Fruit fly (Drosophila melanogaster) whole organism, embryonic: Measurements from ENCODE around the gene CG12078.

Experiments
- ATbp ChIP-seq: fragments of 200-800 bp; sonication (Bioruptor generic); optimal IDR thresholded peaks from 2 replicates; lab custom pipeline; 2017; ENCODE audit warnings: missing biosample characterization, mild to moderate bottlenecking, missing genetic modification characterization, missing genetic modification reagents
- Aef1 ChIP-seq: fragments of 200-800 bp; sonication (Bioruptor generic); IDR thresholded peaks from 3 replicates; pipeline ENCODE4 v1.3.6; 2022; ENCODE audit warnings: missing biosample characterization, missing genetic modification characterization
- Antp ChIP-seq: fragments of 200-800 bp; sonication (Bioruptor generic); optimal IDR thresholded peaks from 3 replicates; lab custom pipeline; 2016; ENCODE audit warnings: missing biosample characterization, missing genetic modification characterization
- Bdp1 ChIP-seq: fragments of 200-800 bp; sonication (Bioruptor generic); optimal IDR thresholded peaks from 3 replicates; lab custom pipeline; 2016; ENCODE audit warnings: missing biosample characterization, missing genetic modification characterization
- Bgb ChIP-seq: fragments of 200-800 bp; sonication (Bioruptor generic); IDR thresholded peaks from 2 replicates; pipeline ENCODE4 v1.3.6; 2022; ENCODE audit warnings: missing biosample characterization, missing genetic modification characterization; ENCODE audit not compliant: partially characterized antibody
- CG10267 ChIP-seq: fragments of 200-800 bp; sonication (Bioruptor generic); optimal IDR thresholded peaks from 2 replicates; lab custom pipeline; 2018; ENCODE audit warnings: missing biosample characterization, mild to moderate bottlenecking, missing genetic modification characterization, moderate library complexity
- CG11504 ChIP-seq: fragments of 200-800 bp; sonication (Bioruptor generic); optimal IDR thresholded peaks from 3 replicates; lab custom pipeline; 2019; ENCODE audit warnings: missing biosample characterization, mild to moderate bottlenecking, missing genetic modification characterization, moderate library complexity
- CG12236 ChIP-seq: fragments of 200-800 bp; sonication (Bioruptor generic); optimal IDR thresholded peaks from 2 replicates; lab custom pipeline; 2016; ENCODE audit warnings: missing biosample characterization, missing genetic modification characterization
- CG13123 ChIP-seq: fragments of 200-800 bp; sonication (Bioruptor generic); optimal IDR thresholded peaks from 2 replicates; lab custom pipeline; 2016; ENCODE audit warnings: missing biosample characterization, missing genetic modification characterization
- CG13894 ChIP-seq: fragments of 200-800 bp; sonication (Bioruptor generic); optimal IDR thresholded peaks from 3 replicates; lab custom pipeline; 2018; ENCODE audit warnings: missing biosample characterization, mild to moderate bottlenecking, missing genetic modification characterization, moderate library complexity
- CG18476 ChIP-seq: fragments of 200-800 bp; sonication (Bioruptor generic); optimal IDR thresholded peaks from 2 replicates; lab custom pipeline; 2016; ENCODE audit warnings: missing biosample characterization, mild to moderate bottlenecking, missing genetic modification characterization
- CG2199 ChIP-seq: fragments of 200-800 bp; sonication (Bioruptor generic); IDR thresholded peaks from 3 replicates; pipeline ENCODE4 v1.3.6; 2022; ENCODE audit warnings: missing biosample characterization, missing genetic modification characterization
- CG33557 ChIP-seq: fragments of 200-800 bp; sonication (Bioruptor generic); optimal IDR thresholded peaks from 2 replicates; lab custom pipeline; 2019; ENCODE audit warnings: missing biosample characterization, mild to moderate bottlenecking, missing genetic modification characterization, moderate library complexity
- CG34376 ChIP-seq: fragments of 200-800 bp; sonication (Bioruptor generic); optimal IDR thresholded peaks from 2 replicates; lab custom pipeline; 2018; ENCODE audit warnings: missing biosample characterization, mild to moderate bottlenecking, missing genetic modification characterization
- CG3995 ChIP-seq: fragments of 200-800 bp; sonication (Bioruptor generic); optimal IDR thresholded peaks from 3 replicates; lab custom pipeline; 2016; ENCODE audit warnings: missing biosample characterization, missing genetic modification characterization
- CG4282 ChIP-seq: fragments of 200-800 bp; sonication (Bioruptor generic); optimal IDR thresholded peaks from 2 replicates; lab custom pipeline; 2016; ENCODE audit warnings: missing biosample characterization, missing genetic modification characterization
- CG4360 ChIP-seq: fragments of 200-800 bp; sonication (Bioruptor generic); IDR thresholded peaks from 2 replicates; pipeline ENCODE4 v1.3.6; 2022; ENCODE audit warnings: missing biosample characterization, missing genetic modification characterization
- CG4854 ChIP-seq: fragments of 200-800 bp; sonication (Bioruptor generic); optimal IDR thresholded peaks from 2 replicates; lab custom pipeline; 2016; ENCODE audit warnings: missing biosample characterization, missing genetic modification characterization, inconsistent platforms
- CG7372 ChIP-seq: fragments of 200-800 bp; sonication (Bioruptor generic); IDR thresholded peaks from 2 replicates; pipeline ENCODE4 v1.3.6; 2022; ENCODE audit warnings: missing biosample characterization, missing genetic modification characterization
- CG7556 ChIP-seq: fragments of 200-800 bp; sonication (Bioruptor generic); optimal IDR thresholded peaks from 2 replicates; lab custom pipeline; 2017; ENCODE audit warnings: missing biosample characterization, mild to moderate bottlenecking, missing genetic modification characterization
- CG8290 ChIP-seq, 3 experiments: fragments of 200-800 bp; sonication (Bioruptor generic); optimal IDR thresholded peaks; 2 replicates each; lab custom pipeline; 2016 to 2019; ENCODE audit warnings: missing biosample characterization in 3 of 3, missing genetic modification characterization in 3 of 3, mild to moderate bottlenecking in 2 of 3, moderate library complexity in 1 of 3
- CG9215 ChIP-seq: fragments of 200-800 bp; sonication (Bioruptor generic); IDR thresholded peaks from 2 replicates; pipeline ENCODE4 v1.3.6; 2022; ENCODE audit warnings: missing biosample characterization, missing genetic modification characterization
- CG9876 ChIP-seq: fragments of 200-800 bp; sonication (Bioruptor generic); optimal IDR thresholded peaks from 2 replicates; lab custom pipeline; 2016; ENCODE audit warnings: missing biosample characterization, missing genetic modification characterization
- CrebB ChIP-seq: fragments of 200-800 bp; sonication (Bioruptor generic); optimal IDR thresholded peaks from 3 replicates; lab custom pipeline; 2018; ENCODE audit warnings: missing biosample characterization, mild to moderate bottlenecking, missing genetic modification characterization
- Doc3 ChIP-seq: fragments of 200-800 bp; sonication (Bioruptor generic); IDR thresholded peaks from 3 replicates; pipeline ENCODE4 v1.3.6; 2022; ENCODE audit warnings: missing biosample characterization, missing genetic modification characterization; ENCODE audit not compliant: partially characterized antibody
- ERR ChIP-seq: fragments of 200-800 bp; sonication (Bioruptor generic); optimal IDR thresholded peaks from 2 replicates; lab custom pipeline; 2016; ENCODE audit warnings: missing biosample characterization, missing genetic modification characterization
- Ets97D ChIP-seq: fragments of 200-800 bp; sonication (Bioruptor generic); optimal IDR thresholded peaks from 3 replicates; lab custom pipeline; 2016; ENCODE audit warnings: missing biosample characterization, missing genetic modification characterization
- MBD-R2 ChIP-seq: fragments of 200-800 bp; sonication (Bioruptor generic); IDR thresholded peaks from 2 replicates; pipeline ENCODE4 v1.3.6; 2022; ENCODE audit warnings: missing biosample characterization, missing genetic modification characterization
- Max ChIP-seq: fragments of 200-800 bp; sonication (Bioruptor generic); optimal IDR thresholded peaks from 2 replicates; lab custom pipeline; 2016; ENCODE audit warnings: missing biosample characterization, mild to moderate bottlenecking, missing genetic modification characterization
- Oli ChIP-seq: fragments of 200-800 bp; sonication (Bioruptor generic); optimal IDR thresholded peaks from 2 replicates; lab custom pipeline; 2018; ENCODE audit warnings: missing biosample characterization, mild to moderate bottlenecking, missing genetic modification characterization, moderate library complexity
- TFAM ChIP-seq: fragments of 200-800 bp; sonication (Bioruptor generic); optimal IDR thresholded peaks from 2 replicates; lab custom pipeline; 2017; ENCODE audit warnings: missing biosample characterization, missing genetic modification characterization, inconsistent platforms
- Trl ChIP-seq, 3 experiments: fragments of >200 bp in 2 of 3; fragments of 200-800 bp in 1 of 3; sonication (Bioruptor generic) in 1 of 3; optimal IDR thresholded peaks; 2 replicates in 1 of 3; 3 replicates in 2 of 3; lab custom pipeline; 2016 to 2017; ENCODE audit warnings: missing biosample characterization in 1 of 3, missing genetic modification characterization in 1 of 3
- abd-A ChIP-seq: fragments of 200-800 bp; sonication (Bioruptor generic); optimal IDR thresholded peaks from 3 replicates; lab custom pipeline; 2019; ENCODE audit warnings: missing biosample characterization, mild to moderate bottlenecking, missing genetic modification characterization, moderate library complexity
- bcd ChIP-seq: fragments of 200-800 bp; sonication (Bioruptor generic); optimal IDR thresholded peaks from 2 replicates; lab custom pipeline; 2017; ENCODE audit warnings: missing biosample characterization, mild to moderate bottlenecking, missing genetic modification characterization
- chif ChIP-seq, 2 experiments: fragments of 200-800 bp; sonication (Bioruptor generic); optimal IDR thresholded peaks; 3 replicates each; lab custom pipeline; 2016; ENCODE audit warnings: missing biosample characterization in 2 of 2, missing genetic modification characterization in 2 of 2
- hth ChIP-seq: fragments of >200 bp; optimal IDR thresholded peaks from 2 replicates; lab custom pipeline; 2017; ENCODE audit warnings: inconsistent platforms
- ind ChIP-seq: fragments of 200-800 bp; sonication (Bioruptor generic); optimal IDR thresholded peaks from 3 replicates; lab custom pipeline; 2016; ENCODE audit warnings: missing biosample characterization, missing genetic modification characterization
- insv ChIP-seq, 2 experiments: fragments of 200-800 bp; sonication (Bioruptor generic); optimal IDR thresholded peaks; 3 replicates each; lab custom pipeline; 2016 to 2018; ENCODE audit warnings: missing biosample characterization in 2 of 2, missing genetic modification characterization in 2 of 2
- jigr1 ChIP-seq: fragments of 200-800 bp; sonication (Bioruptor generic); IDR thresholded peaks from 3 replicates; pipeline ENCODE4 v1.3.6; 2022; ENCODE audit warnings: missing biosample characterization, missing genetic modification characterization
- lab ChIP-seq: fragments of 200-800 bp; sonication (Bioruptor generic); optimal IDR thresholded peaks from 3 replicates; lab custom pipeline; 2017; ENCODE audit warnings: missing biosample characterization, missing genetic modification characterization, mild to moderate bottlenecking, moderate library complexity, missing genetic modification reagents
- sima ChIP-seq: fragments of 200-800 bp; sonication (Bioruptor generic); optimal IDR thresholded peaks from 2 replicates; lab custom pipeline; 2016; ENCODE audit warnings: missing biosample characterization, missing genetic modification characterization
- slou ChIP-seq: fragments of 200-800 bp; sonication (Bioruptor generic); optimal IDR thresholded peaks from 3 replicates; lab custom pipeline; 2016; ENCODE audit warnings: missing biosample characterization, missing genetic modification characterization
- sna ChIP-seq: fragments of 200-800 bp; sonication (Bioruptor generic); IDR thresholded peaks from 2 replicates; pipeline ENCODE4 v1.3.6; 2022; ENCODE audit warnings: missing biosample characterization, missing genetic modification characterization; ENCODE audit not compliant: partially characterized antibody
- sob ChIP-seq: fragments of 200-800 bp; sonication (Bioruptor generic); IDR thresholded peaks from 2 replicates; pipeline ENCODE4 v1.3.6; 2022; ENCODE audit warnings: missing biosample characterization, missing genetic modification characterization
- sr ChIP-seq: fragments of 200-800 bp; sonication (Bioruptor generic); IDR thresholded peaks from 3 replicates; pipeline ENCODE4 v1.3.6; 2022; ENCODE audit warnings: missing biosample characterization, missing genetic modification characterization
- stc ChIP-seq: fragments of 200-800 bp; sonication (Bioruptor generic); IDR thresholded peaks from 2 replicates; pipeline ENCODE4 v1.3.6; 2022; ENCODE audit warnings: missing biosample characterization, missing genetic modification characterization
- sug ChIP-seq: fragments of 200-800 bp; optimal IDR thresholded peaks from 2 replicates; lab custom pipeline; 2019; ENCODE audit warnings: missing biosample characterization, mild to moderate bottlenecking, missing genetic modification characterization, moderate library complexity
- trem ChIP-seq: fragments of 200-800 bp; optimal IDR thresholded peaks from 3 replicates; lab custom pipeline; 2019; ENCODE audit warnings: missing biosample characterization, mild to moderate bottlenecking, missing genetic modification characterization, moderate library complexity
- tup ChIP-seq: fragments of 200-800 bp; sonication (Bioruptor generic); optimal IDR thresholded peaks from 2 replicates; lab custom pipeline; 2016; ENCODE audit warnings: missing biosample characterization, mild to moderate bottlenecking, missing genetic modification characterization, moderate library complexity
- wek ChIP-seq: fragments of 200-800 bp; sonication (Bioruptor generic); optimal IDR thresholded peaks from 3 replicates; lab custom pipeline; 2018; ENCODE audit warnings: missing biosample characterization, mild to moderate bottlenecking, missing genetic modification characterization, moderate library complexity

The CG12078 gene

dm6 chr3L:3194059-3194458 lies 50.0 kb downstream of the CG12078 start (continued):
- peak; percentile 28 for TF ChIP-seq CG34376 (GFP tag; lab: Kevin White, UChicago)
- no peak for TF ChIP-seq sima (GFP tag; lab: Kevin White, UChicago)
- TF ChIP-seq Doc3 (GFP tag; lab: Robert Waterston, UW), result no peak
- TF ChIP-seq MBD-R2 (GFP tag; lab: Robert Waterston, UW), result peak; percentile 76
- peak; percentile 92 for TF ChIP-seq CG7556
- peak; percentile 75 for TF ChIP-seq CG8290 (GFP tag; optimal IDR thresholded peaks at IDR 0.05; lab: Kevin White, UChicago)
- TF ChIP-seq CG8290 (tag; optimal IDR thresholded peaks at IDR 0.05; lab: Kevin White, UChicago), result peak in 1 of 2 experiments; percentile 82
- peak; percentile 88 for TF ChIP-seq ind (GFP tag; lab: Kevin White, UChicago)
- peak; percentile 90 for TF ChIP-seq bcd (GFP tag; lab: Kevin White, UChicago)
- peak; percentile 95 for TF ChIP-seq CG11504 (tag; lab: Kevin White, UChicago)
- peak; percentile 75 for TF ChIP-seq TFAM (GFP tag; lab: Kevin White, UChicago)
- no peak for TF ChIP-seq Trl (optimal IDR thresholded peaks at IDR 0.05; lab: Kevin White, UChicago)
- peak; percentile 47 for TF ChIP-seq Trl (GFP tag; optimal IDR thresholded peaks at IDR 0.05; lab: Kevin White, UChicago)
- TF ChIP-seq CG10267 (tag; lab: Kevin White, UChicago), result peak; percentile 89
- peak; percentile 88 for TF ChIP-seq trem
- peak; percentile 53 for TF ChIP-seq Ets97D (GFP tag; lab: Kevin White, UChicago)
- peak; percentile 93 for TF ChIP-seq Oli
- peak; percentile 67 for TF ChIP-seq CG4854 (GFP tag; lab: Kevin White, UChicago)
- peak; percentile 79 for TF ChIP-seq CrebB
- TF ChIP-seq CG18476, result peak; percentile 86
- peak; percentile 81 for TF ChIP-seq CG13123 (GFP tag; lab: Kevin White, UChicago)
- peak; percentile 41 for TF ChIP-seq abd-A (tag; lab: Kevin White, UChicago)
- no peak for TF ChIP-seq slou (GFP tag; lab: Kevin White, UChicago)
- TF ChIP-seq chif (GFP tag; optimal IDR thresholded peaks at IDR 0.05; lab: Kevin White, UChicago), result peak; percentile 47 to 57
- peak in 1 of 2 experiments; percentile 11 for TF ChIP-seq insv (GFP tag; optimal IDR thresholded peaks at IDR 0.05; lab: Kevin White, UChicago)
- peak; percentile 97 for TF ChIP-seq lab
- TF ChIP-seq tup (GFP tag; lab: Kevin White, UChicago), result peak; percentile 77
- peak; percentile 93 for TF ChIP-seq ATbp
- peak; percentile 95 for TF ChIP-seq sob
- TF ChIP-seq Bdp1 (GFP tag; lab: Kevin White, UChicago), result peak; percentile 75
- peak; percentile 75 for TF ChIP-seq sug
- TF ChIP-seq CG33557, result peak; percentile 79
- peak; percentile 86 for TF ChIP-seq Max (GFP tag; lab: Kevin White, UChicago)
- TF ChIP-seq CG4282 (GFP tag; lab: Kevin White, UChicago), result no peak
- TF ChIP-seq CG9876 (GFP tag; lab: Kevin White, UChicago), result no peak
- TF ChIP-seq stc (GFP tag; lab: Robert Waterston, UW), result peak; percentile 93
- TF ChIP-seq CG13894 (tag; lab: Kevin White, UChicago), result peak; percentile 89
- peak; percentile 50 for TF ChIP-seq ERR
- TF ChIP-seq CG3995 (GFP tag; lab: Kevin White, UChicago), result peak; percentile 36
- TF ChIP-seq hth (lab: Kevin White, UChicago), result no peak
- peak; percentile 54; the same call in 1 of the 3 replicates for TF ChIP-seq sr (GFP tag; lab: Robert Waterston, UW)
- peak; percentile 78 for TF ChIP-seq CG9215 (GFP tag; lab: Robert Waterston, UW)
- TF ChIP-seq CG2199 (GFP tag; lab: Robert Waterston, UW), result peak; percentile 94
- no peak for TF ChIP-seq sna (GFP tag; lab: Robert Waterston, UW)
- no peak for TF ChIP-seq Bgb (GFP tag; lab: Robert Waterston, UW)
- TF ChIP-seq CG12236, result no peak
- peak; percentile 93 for TF ChIP-seq Aef1 (GFP tag; lab: Robert Waterston, UW)
- TF ChIP-seq jigr1 (GFP tag; lab: Robert Waterston, UW), result peak; percentile 90
- peak; percentile 92 for TF ChIP-seq CG7372
- TF ChIP-seq wek (GFP tag; lab: Kevin White, UChicago), result peak; percentile 45
- TF ChIP-seq CG4360 (GFP tag; lab: Robert Waterston, UW), result peak; percentile 71
- peak; percentile 39 for TF ChIP-seq Antp (GFP tag; lab: Kevin White, UChicago)
